Fruit fly (Drosophila melanogaster) S2 (cell line): ENCODE results near the gene dysc.

Experiments
- CG8478 ChIP-seq: fragments of >200 bp; optimal IDR thresholded peaks from 2 replicates; lab custom pipeline; 2018
- CTCF ChIP-seq, 2 experiments: fragments of >200 bp; optimal IDR thresholded peaks; 2 replicates each; lab custom pipeline; 2018

dm6 chr3L:13918774-13919173, 15.7 kb upstream of the dysc start:
- TF ChIP-seq CG8478 (lab: Kevin White, UChicago) (no peak), CTCF (optimal IDR thresholded peaks at IDR 0.05; lab: Kevin White, UChicago) (no peak)
